Fruit fly (Drosophila melanogaster): ENCODE data around the gene UK114.

The UK114 gene

dm6 chr2L:15274783-15275316 is at the start of gene UK114:
Gene UK114, minus strand, starts transcription at chr2L:15275091.
- no peak for TF ChIP-seq noc (tag; optimal IDR thresholded peaks at IDR 0.05)

- no peak for TF ChIP-seq noc (tag; optimal IDR thresholded peaks at IDR 0.05)
Measured at dm6 chr2L:15324103-15324840, 49.4 kb upstream of the UK114 start.

- TF ChIP-seq noc (tag; optimal IDR thresholded peaks at IDR 0.05) = no peak
Measured at dm6 chr2L:15323196-15323595, 48.3 kb upstream of the UK114 start.

- TF ChIP-seq noc (tag; optimal IDR thresholded peaks at IDR 0.05) = no peak
Measured at dm6 chr2L:15321408-15321807, 46.5 kb upstream of the UK114 start.

dm6 chr2L:15319874-15320273 is 45.0 kb upstream of the UK114 start:
- TF ChIP-seq noc (tag; optimal IDR thresholded peaks at IDR 0.05) = no peak

dm6 chr2L:15319208-15319607 is 44.3 kb upstream of the UK114 start:
- no peak for TF ChIP-seq noc (tag; optimal IDR thresholded peaks at IDR 0.05)

- TF ChIP-seq noc (tag; optimal IDR thresholded peaks at IDR 0.05) = no peak
Measured at dm6 chr2L:15318801-15319200, 43.9 kb upstream of the UK114 start, which contains the start of gene nht. Gene nht, minus strand, starts transcription at chr2L:15318901.

dm6 chr2L:15316410-15316809 is 41.5 kb upstream of the UK114 start:
- no peak for TF ChIP-seq noc (tag; optimal IDR thresholded peaks at IDR 0.05)

- no peak for TF ChIP-seq noc (tag; optimal IDR thresholded peaks at IDR 0.05)
Measured at dm6 chr2L:15314903-15315302, 40.0 kb upstream of the UK114 start.

- no peak for TF ChIP-seq noc (tag; optimal IDR thresholded peaks at IDR 0.05)
Measured at dm6 chr2L:15306802-15307201, 31.9 kb upstream of the UK114 start.

- TF ChIP-seq noc (tag; optimal IDR thresholded peaks at IDR 0.05) = no peak
Measured at dm6 chr2L:15304359-15304758, 29.5 kb upstream of the UK114 start.

- TF ChIP-seq noc (tag; optimal IDR thresholded peaks at IDR 0.05) = no peak
Measured at dm6 chr2L:15301841-15302240, 26.9 kb upstream of the UK114 start.

dm6 chr2L:15297508-15297907 is 22.6 kb upstream of the UK114 start, which contains the start of gene CG15262:
Gene CG15262, plus strand, starts transcription at chr2L:15297808.
- TF ChIP-seq noc (tag; optimal IDR thresholded peaks at IDR 0.05) = no peak

- no peak for TF ChIP-seq noc (tag; optimal IDR thresholded peaks at IDR 0.05)
Measured at dm6 chr2L:15292139-15292538, 17.2 kb upstream of the UK114 start, which contains the start of gene CG15260. Gene CG15260, minus strand, starts transcription at chr2L:15292239.

dm6 chr2L:15284700-15285099 is 9.8 kb upstream of the UK114 start, which contains the start of gene CG15263:
Gene CG15263, plus strand, starts transcription at chr2L:15285000.
- TF ChIP-seq noc (tag; optimal IDR thresholded peaks at IDR 0.05) = no peak

- TF ChIP-seq noc (tag; optimal IDR thresholded peaks at IDR 0.05) = no peak
Measured at dm6 chr2L:15280975-15281374, 6.1 kb upstream of the UK114 start.

dm6 chr2L:15275794-15276193 is 903 bp upstream of the UK114 start:
- TF ChIP-seq noc (tag; optimal IDR thresholded peaks at IDR 0.05) = no peak
